Fruit fly (Drosophila melanogaster): ENCODE results near the gene CG42505.

The CG42505 gene

DNA sequence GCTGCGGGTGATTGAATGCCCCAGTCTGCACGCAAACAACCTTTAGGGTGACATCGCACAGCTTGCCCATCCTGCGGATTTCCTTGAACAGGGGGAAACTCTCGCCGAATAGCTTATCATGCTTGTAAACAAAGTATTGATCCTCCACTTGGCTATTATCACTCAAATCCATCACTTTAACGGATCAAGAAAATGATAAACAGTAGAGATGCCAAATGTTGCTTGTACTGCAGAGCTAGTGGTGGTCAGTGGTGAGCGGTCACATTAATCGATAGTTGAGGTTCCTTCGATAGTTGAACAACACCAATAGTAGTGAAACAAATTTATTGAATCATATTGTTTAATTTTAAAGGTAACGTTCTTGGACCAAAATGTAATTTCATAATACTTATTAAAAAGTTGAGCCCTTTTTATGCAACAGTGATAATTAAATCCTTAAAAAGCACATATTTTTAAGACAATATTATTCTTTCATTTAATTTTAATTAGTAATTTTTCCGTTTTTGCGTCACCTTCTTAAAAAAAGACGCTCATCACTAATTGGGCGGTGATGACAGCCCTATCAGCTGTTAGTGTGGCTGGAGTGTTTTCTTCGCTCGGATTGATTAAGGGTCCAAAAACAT lies 21.2 kb downstream of the CG42505 start, which contains the start of the genes KLHL18 and GCC185 (continued):
- peak; percentile 72 for TF ChIP-seq unc-4 (GFP tag; IDR thresholded peaks at IDR 0.05; ENCODE audit: partially characterized antibody)
- no peak; the same call in 1 of the 2 replicates for TF ChIP-seq E2f2 (GFP tag; IDR thresholded peaks at IDR 0.05)
- peak; percentile 47 for TF ChIP-seq CHES-1-like (GFP tag; optimal IDR thresholded peaks at IDR 0.05)
- no peak for TF ChIP-seq lov (optimal IDR thresholded peaks at IDR 0.05)
- no peak for TF ChIP-seq lov (GFP tag; IDR thresholded peaks at IDR 0.05)
- no peak for TF ChIP-seq gsb (GFP tag; IDR thresholded peaks at IDR 0.05)
- no peak for TF ChIP-seq CG13894 (tag; optimal IDR thresholded peaks at IDR 0.05)
- 0 out of 4 replicates have a peak, but pooled peaks have one; percentile 44 for TF ChIP-seq chinmo (GFP tag; IDR thresholded peaks at IDR 0.05; ENCODE audit: partially characterized antibody)
- TF ChIP-seq Pdp1 (GFP tag; optimal IDR thresholded peaks at IDR 0.05), result peak in 1 of 2 experiments; percentile 77
- peak; percentile 72 for TF ChIP-seq Bgb (GFP tag; IDR thresholded peaks at IDR 0.05; ENCODE audit: partially characterized antibody)
- peak; percentile 58 for TF ChIP-seq CG31224 (GFP tag; IDR thresholded peaks at IDR 0.05)
- TF ChIP-seq zfh2 (GFP tag; optimal IDR thresholded peaks at IDR 0.05), result peak; percentile 81
- peak; percentile 40 for TF ChIP-seq CG9797 (GFP tag; optimal IDR thresholded peaks at IDR 0.05)
- no peak for TF ChIP-seq CG1603 (tag; optimal IDR thresholded peaks at IDR 0.05)
- TF ChIP-seq MESR4 (GFP tag; optimal IDR thresholded peaks at IDR 0.05), result peak; percentile 53
- TF ChIP-seq Hsf (GFP tag; optimal IDR thresholded peaks at IDR 0.05), result peak; percentile 74
- TF ChIP-seq Ada2b (GFP tag; IDR thresholded peaks at IDR 0.05), result peak; percentile 73
- TF ChIP-seq Opbp (GFP tag; IDR thresholded peaks at IDR 0.05; ENCODE audit: partially characterized antibody), result peak; percentile 69; the same call in 2 of the 3 replicates
- no peak for TF ChIP-seq CG10274 (GFP tag; optimal IDR thresholded peaks at IDR 0.05)
- TF ChIP-seq CG33213 (GFP tag; optimal IDR thresholded peaks at IDR 0.05), result peak; percentile 23
- no peak for TF ChIP-seq cas (GFP tag; IDR thresholded peaks at IDR 0.05)
- no peak for TF ChIP-seq CG6654 (GFP tag; optimal IDR thresholded peaks at IDR 0.05)
- TF ChIP-seq Ptx1 (GFP tag; IDR thresholded peaks at IDR 0.05), result peak; percentile 80
- TF ChIP-seq tna (GFP tag; IDR thresholded peaks at IDR 0.05; ENCODE audit: partially characterized antibody), result no peak; the same call in 1 of the 2 replicates
- TF ChIP-seq CG1832 (GFP tag; optimal IDR thresholded peaks at IDR 0.05), result no peak
- TF ChIP-seq CoRest (tag; optimal IDR thresholded peaks at IDR 0.05), result peak; percentile 90
- peak; percentile 38; the same call in 1 of the 2 replicates for TF ChIP-seq Oaz (GFP tag; IDR thresholded peaks at IDR 0.05)
- peak; percentile 78 for TF ChIP-seq CG13287 (GFP tag; IDR thresholded peaks at IDR 0.05; ENCODE audit: partially characterized antibody)
- TF ChIP-seq Deaf1 (tag; optimal IDR thresholded peaks at IDR 0.05), result no peak
- peak; percentile 52; the same call in 1 of the 2 replicates for TF ChIP-seq CG10366 (GFP tag; IDR thresholded peaks at IDR 0.05)
- TF ChIP-seq Dll (GFP tag; IDR thresholded peaks at IDR 0.05; ENCODE audit: partially characterized antibody), result peak; percentile 90
- peak; percentile 6 for TF ChIP-seq CG3838 (GFP tag; optimal IDR thresholded peaks at IDR 0.05)
- no peak for TF ChIP-seq CG6813 (GFP tag; optimal IDR thresholded peaks at IDR 0.05)
- TF ChIP-seq pan (optimal IDR thresholded peaks at IDR 0.05), result no peak
- peak in 1 of 2 experiments; percentile 59 for TF ChIP-seq pan (GFP tag; optimal IDR thresholded peaks at IDR 0.05 in 1 of 2, IDR thresholded peaks at IDR 0.05 in 1 of 2)
- no peak for TF ChIP-seq yki (optimal IDR thresholded peaks at IDR 0.05)
- TF ChIP-seq pb (GFP tag; optimal IDR thresholded peaks at IDR 0.05), result no peak
- peak; percentile 65 for TF ChIP-seq HmgZ (tag; optimal IDR thresholded peaks at IDR 0.05)
- TF ChIP-seq TFAM (GFP tag; optimal IDR thresholded peaks at IDR 0.05), result no peak
- TF ChIP-seq CG13424 (tag; optimal IDR thresholded peaks at IDR 0.05), result peak; percentile 73
- peak; percentile 92 for TF ChIP-seq Sry-δ (GFP tag; optimal IDR thresholded peaks at IDR 0.05)
- TF ChIP-seq CG8478 (optimal IDR thresholded peaks at IDR 0.05), result no peak
- TF ChIP-seq nom (GFP tag; optimal IDR thresholded peaks at IDR 0.05), result no peak
- TF ChIP-seq CG11085 (GFP tag; IDR thresholded peaks at IDR 0.05), result peak; percentile 68
- peak; percentile 76 for TF ChIP-seq CG4820 (GFP tag; optimal IDR thresholded peaks at IDR 0.05)
- peak; percentile 84 for TF ChIP-seq lilli (GFP tag; optimal IDR thresholded peaks at IDR 0.05)
- no peak for TF ChIP-seq CG5953 (GFP tag; IDR thresholded peaks at IDR 0.05)
- 0 out of 2 replicates have a peak, but pooled peaks have one; percentile 10 for TF ChIP-seq ap (GFP tag; IDR thresholded peaks at IDR 0.05)
- TF ChIP-seq fd96Cb (tag; optimal IDR thresholded peaks at IDR 0.05), result peak; percentile 79
- TF ChIP-seq CG14050 (GFP tag; IDR thresholded peaks at IDR 0.05), result no peak

Data from whole organism, embryonic.